Worm (Caenorhabditis elegans): ENCODE measurements around the gene pmp-3.

DNA sequence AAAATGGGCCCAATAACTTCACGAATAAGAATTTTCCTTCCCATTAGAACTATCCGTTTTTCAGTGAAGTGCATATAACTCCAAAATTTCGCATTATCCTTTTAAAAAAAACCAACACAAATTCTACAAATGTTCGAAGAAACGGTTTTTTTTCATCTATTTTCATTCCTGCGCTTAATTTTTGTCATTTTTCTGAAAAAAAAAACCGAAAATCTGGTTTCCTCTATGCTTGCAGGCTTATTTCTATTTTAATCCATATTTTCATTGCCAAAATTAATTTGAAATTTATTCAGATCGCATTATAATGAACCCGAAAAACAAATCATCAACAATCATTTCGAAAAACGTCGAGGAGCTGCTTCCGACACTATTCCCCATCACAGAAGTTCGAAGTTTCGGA lies 52.1 kb downstream of the pmp-3 start, which contains the start of gene set-5:
- TF ChIP-seq tlf-1 (GFP tag; optimal IDR thresholded peaks at IDR 0.05) (no peak), unc-130 (GFP tag; optimal IDR thresholded peaks at IDR 0.05) (no peak), egl-18 (GFP tag; IDR thresholded peaks at IDR 0.05) (no peak), ceh-91 (GFP tag; IDR thresholded peaks at IDR 0.05) (no peak), snpc-4 (GFP tag; optimal IDR thresholded peaks at IDR 0.05) (no peak), snpc-4 (tag; optimal IDR thresholded peaks at IDR 0.05) (no peak)

All from whole organism, young adult.